Fruit fly (Drosophila melanogaster) S2 (cell line): ENCODE data around the gene P5CDh2.
A peak's percentile ranks its signal among the peaks of the same experiment; 100 is the strongest.

ENCODE experiments used
- CG8478 ChIP-seq: fragments of >200 bp; optimal IDR thresholded peaks from 2 replicates; lab custom pipeline; 2018
- CTCF ChIP-seq, 2 experiments: fragments of >200 bp; optimal IDR thresholded peaks; 2 replicates each; lab custom pipeline; 2018

The P5CDh2 gene

DNA sequence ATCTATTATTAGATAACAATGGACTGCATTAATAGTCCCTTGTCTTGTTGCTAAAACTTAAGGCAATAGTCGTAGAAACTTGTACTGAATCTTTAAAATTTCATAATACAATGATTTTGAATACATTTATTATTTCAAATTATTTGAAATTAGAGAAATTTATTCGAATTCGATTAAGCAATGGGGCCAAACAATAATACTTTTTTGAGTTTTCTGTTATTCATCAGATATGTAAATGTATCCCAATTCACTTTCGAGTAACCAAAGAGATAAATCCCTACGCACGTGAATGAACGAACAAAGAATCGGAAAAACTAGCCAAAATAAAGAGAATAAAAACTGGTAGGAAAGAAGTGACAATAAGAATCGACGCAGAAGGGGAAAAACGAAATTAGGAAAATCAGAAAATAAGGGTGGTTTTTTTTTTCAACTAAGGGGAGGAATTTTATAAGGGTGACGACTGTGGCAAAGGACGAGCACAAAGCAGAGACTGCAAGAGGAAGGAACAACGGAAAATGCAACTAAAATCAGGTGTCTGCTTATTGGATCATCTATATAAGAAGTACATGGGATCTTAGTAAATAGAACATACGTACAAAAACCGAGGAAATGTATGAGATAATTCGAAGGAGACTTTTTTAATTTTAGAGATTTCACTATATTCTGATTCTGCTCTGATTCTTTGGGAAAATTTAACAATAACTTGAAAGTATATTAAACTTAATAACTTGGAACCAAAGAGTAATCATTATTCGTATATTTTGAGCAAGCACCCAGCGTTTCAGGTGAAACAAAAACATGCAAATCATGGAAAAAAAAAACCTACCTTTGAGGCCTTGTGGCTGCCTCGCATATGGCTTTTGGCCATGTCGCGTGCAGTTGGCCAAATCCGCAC lies 22.9 kb upstream of the P5CDh2 start:
- TF ChIP-seq CG8478 (lab: Kevin White, UChicago) (no peak), CTCF (optimal IDR thresholded peaks at IDR 0.05; lab: Kevin White, UChicago) (no peak)

DNA sequence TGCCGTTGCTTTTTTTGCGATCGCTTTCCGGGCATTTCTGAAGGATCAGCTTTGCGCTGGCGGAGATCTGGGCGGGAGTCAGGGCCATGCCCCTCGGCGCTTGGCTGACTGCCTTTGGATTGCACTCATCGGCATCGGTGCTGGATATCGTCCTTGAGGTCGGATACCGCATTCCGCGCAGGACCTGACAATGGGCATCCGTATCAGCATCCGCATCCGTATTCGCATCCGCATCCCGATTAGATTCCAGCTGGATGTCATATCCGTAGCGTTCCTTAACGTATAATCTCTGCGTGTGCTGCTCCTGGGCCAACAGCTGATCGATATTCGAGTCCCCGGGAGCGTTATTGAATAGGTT lies 22.3 kb upstream of the P5CDh2 start:
- TF ChIP-seq CTCF (optimal IDR thresholded peaks at IDR 0.05; lab: Kevin White, UChicago), result no peak
- no peak for TF ChIP-seq CG8478 (lab: Kevin White, UChicago)

DNA sequence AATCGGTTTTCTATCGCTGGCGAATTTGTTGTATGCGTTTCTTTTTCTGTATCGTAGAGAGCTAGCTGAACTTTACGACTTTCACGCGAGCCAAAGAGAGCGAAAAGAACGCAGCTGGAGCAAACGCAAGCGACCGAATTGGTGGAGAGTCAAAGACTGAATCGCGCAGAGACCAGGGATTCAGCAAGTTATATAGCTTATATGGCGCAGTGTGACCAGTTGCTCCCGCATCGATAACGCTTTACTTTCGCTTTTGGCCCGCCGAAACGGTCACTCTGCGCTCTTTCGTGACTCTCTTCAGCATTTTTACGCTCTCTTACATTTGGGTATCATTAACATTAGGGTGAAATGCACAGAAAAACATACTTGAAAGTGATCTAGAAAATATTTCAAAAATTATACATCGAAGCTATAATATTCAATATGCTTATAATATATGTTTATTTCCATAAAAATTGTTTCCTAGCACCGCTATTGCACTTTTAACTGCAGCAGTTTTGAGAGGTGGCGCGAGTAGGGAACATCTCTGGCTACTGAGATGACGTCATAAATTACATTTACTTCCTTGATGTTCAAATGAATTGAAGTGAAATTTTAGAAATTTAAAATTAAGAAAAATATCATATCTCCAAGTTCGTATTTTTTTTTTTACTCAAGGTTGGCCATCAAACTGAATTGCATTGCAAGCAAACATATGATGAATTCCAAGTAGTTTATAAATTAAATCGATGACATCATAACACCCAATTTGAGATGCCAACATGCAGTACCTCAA lies 21.5 kb upstream of the P5CDh2 start, which contains the start of gene glec:
TSS of gene glec (minus strand) at position 169 of the 775 bp plus-strand sequence.
- no peak for TF ChIP-seq CG8478 (lab: Kevin White, UChicago)
- TF ChIP-seq CTCF (optimal IDR thresholded peaks at IDR 0.05; lab: Kevin White, UChicago), result peak in 1 of 2 experiments; percentile 22

DNA sequence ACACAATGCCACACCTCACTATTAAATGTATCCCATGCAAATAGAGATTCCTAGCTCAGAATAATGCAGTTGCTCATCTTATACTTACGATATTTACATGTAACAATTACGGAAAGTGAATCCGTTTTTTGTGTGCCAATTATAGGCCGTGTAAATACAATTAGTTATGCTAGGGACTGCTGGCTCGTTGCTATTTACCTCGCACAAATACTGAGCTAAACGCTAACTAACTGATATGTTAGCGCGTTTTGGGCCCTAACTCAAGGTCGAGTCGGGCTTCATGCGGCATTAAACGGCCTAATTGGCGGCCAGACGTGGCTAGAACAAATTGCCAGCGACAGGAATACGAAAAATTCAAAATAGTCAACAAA lies 20.9 kb upstream of the P5CDh2 start:
- TF ChIP-seq CG8478 (lab: Kevin White, UChicago), result no peak
- no peak for TF ChIP-seq CTCF (optimal IDR thresholded peaks at IDR 0.05; lab: Kevin White, UChicago)

DNA sequence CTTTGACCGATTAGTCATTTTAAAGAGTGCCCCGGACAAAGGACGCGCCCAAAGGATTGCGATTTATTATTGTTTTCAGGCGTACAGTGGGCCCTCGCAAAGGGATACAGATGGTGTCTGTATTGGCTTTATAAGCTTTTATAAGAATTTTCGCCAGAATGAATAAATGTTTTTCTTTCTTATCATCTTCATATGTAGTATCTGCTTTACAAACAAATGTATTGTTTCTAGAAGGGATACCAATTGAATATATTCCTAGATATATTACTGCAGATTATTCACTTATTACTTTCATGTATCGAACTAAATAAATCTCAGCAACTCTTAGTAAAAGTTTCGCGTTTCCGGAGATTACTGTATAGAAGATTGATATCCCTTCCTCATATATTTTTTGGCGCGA lies 20.2 kb upstream of the P5CDh2 start:
- TF ChIP-seq CTCF (optimal IDR thresholded peaks at IDR 0.05; lab: Kevin White, UChicago) (no peak), CG8478 (lab: Kevin White, UChicago) (no peak)

DNA sequence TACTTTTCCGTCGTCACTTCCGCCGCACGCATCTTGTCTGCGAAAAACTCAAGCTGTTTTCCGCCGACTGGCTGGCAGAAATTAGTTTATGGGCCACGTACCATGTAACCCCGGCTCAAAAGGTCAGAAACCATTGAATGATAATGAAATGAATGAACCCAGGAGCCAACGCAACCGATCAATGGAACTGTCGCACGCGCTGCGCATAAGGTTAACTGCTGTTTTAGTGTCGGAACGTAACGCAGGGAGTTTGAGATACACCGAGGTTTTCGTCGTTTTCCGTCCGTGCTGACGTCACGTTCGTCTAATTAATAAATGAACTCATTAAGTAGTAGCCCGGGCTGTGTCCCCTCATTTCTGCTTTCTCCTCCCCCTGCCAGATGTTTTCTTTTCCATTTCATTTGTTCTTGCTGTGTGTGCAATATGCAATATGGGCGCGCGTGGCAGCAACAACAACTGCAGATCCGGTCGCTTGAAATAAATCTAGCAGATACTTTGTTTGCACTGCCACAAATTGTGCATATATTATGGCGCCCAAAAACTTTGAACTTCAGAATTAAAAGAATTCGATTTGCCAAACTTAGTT lies 19.4 kb upstream of the P5CDh2 start:
- TF ChIP-seq CTCF (optimal IDR thresholded peaks at IDR 0.05; lab: Kevin White, UChicago), result no peak
- no peak for TF ChIP-seq CG8478 (lab: Kevin White, UChicago)

- TF ChIP-seq CTCF (optimal IDR thresholded peaks at IDR 0.05; lab: Kevin White, UChicago), result no peak
- TF ChIP-seq CG8478 (lab: Kevin White, UChicago), result no peak
These were observed 18.2 kb upstream of the P5CDh2 start for dm6 chr3R:21859509-21859908.

DNA sequence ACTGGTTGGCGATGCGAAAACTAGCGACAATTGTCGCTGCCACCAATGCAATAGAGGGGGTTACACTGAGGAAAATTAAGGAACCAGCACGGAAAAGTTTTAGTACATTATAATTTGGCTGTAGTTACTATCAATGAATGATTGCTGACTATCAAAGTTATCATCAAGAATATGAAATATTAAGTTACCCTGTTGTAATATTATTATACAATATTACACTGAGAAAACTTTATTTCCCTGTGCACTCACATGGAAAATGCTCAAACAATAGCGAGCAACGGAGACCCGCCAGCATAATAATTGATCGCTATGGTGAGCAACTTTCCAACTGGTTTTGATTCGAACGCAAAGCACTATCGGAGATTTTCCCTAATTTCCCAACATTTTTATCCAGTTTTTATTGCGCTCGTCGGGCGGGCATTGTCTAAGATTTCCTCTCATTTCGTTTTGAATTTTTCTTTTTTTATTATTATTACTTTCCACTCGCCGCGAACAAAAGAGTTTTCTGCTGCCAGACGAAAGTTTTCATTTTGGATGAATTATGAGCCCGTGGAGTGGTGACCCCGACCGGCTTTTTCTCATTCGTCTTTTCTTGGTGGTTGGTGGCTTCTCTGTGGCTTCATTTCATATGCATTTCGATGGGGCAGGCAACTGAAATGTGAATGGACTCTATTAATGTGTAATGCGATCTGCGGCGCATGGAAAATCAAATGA lies 15.4 kb upstream of the P5CDh2 start:
- TF ChIP-seq CTCF (optimal IDR thresholded peaks at IDR 0.05; lab: Kevin White, UChicago), result no peak
- no peak for TF ChIP-seq CG8478 (lab: Kevin White, UChicago)

- TF ChIP-seq CG8478 (lab: Kevin White, UChicago) (no peak), CTCF (optimal IDR thresholded peaks at IDR 0.05; lab: Kevin White, UChicago) (no peak)
These were observed 14.9 kb upstream of the P5CDh2 start for dm6 chr3R:21862868-21863267.

- TF ChIP-seq CTCF (optimal IDR thresholded peaks at IDR 0.05; lab: Kevin White, UChicago) (no peak), CG8478 (lab: Kevin White, UChicago) (no peak)
These were observed 13.8 kb upstream of the P5CDh2 start for dm6 chr3R:21863817-21864384.

- TF ChIP-seq CG8478 (lab: Kevin White, UChicago) (no peak), CTCF (optimal IDR thresholded peaks at IDR 0.05; lab: Kevin White, UChicago) (no peak)
These were observed 13.3 kb upstream of the P5CDh2 start for dm6 chr3R:21864484-21864883.

DNA sequence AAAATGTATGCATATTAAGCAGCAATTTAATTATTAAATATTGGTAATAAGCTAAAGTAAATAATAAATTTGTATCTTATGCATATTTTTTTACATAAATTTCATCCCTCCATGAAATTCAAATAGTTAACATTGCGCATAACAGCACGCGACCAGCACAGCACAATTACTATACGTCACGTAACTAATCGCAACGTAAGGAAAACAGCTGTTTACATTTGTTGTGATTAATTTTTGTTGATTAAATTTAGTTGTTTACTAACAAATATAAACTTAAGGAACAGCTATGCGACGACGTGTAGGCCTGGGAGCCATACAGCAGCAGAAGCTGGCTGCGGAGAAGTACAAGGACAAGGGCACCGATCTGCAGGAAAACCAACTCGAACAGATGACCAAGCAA lies 12.7 kb upstream of the P5CDh2 start, which contains the start of gene lsn:
TSS of gene lsn (plus strand) at position 177 of the 400 bp plus-strand sequence.
- TF ChIP-seq CTCF (optimal IDR thresholded peaks at IDR 0.05; lab: Kevin White, UChicago) (no peak), CG8478 (lab: Kevin White, UChicago) (no peak)

DNA sequence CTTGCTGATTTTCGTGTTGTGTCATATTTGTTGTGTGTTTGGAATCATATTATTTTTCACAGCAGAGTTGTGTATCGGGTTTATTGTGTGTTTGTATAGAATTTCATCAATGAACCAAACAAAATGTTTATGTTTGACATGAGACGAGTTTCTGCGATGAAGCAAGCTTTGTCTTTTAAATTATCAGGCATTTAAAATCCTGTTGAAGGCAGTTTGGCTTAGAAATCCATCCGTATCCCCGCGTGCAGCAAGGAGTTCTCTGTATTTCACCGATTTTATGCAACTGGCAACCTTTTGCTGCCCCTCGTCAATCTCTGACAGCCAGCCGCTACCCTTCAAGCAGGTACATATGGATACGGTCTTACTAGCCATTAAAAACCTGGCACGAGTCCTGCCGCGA lies 9.9 kb upstream of the P5CDh2 start, which contains the start of the genes CG6569 and Cby:
TSS of gene CG6569 (minus strand) at position 101 of the 400 bp plus-strand sequence.
TSS of gene Cby (plus strand) at position 185 of the 400 bp plus-strand sequence.
- no peak for TF ChIP-seq CTCF (optimal IDR thresholded peaks at IDR 0.05; lab: Kevin White, UChicago)
- TF ChIP-seq CG8478 (lab: Kevin White, UChicago), result no peak
